Worm (Caenorhabditis elegans) whole organism, L4/young adult: ENCODE measurements around the gene E02H4.2.

ENCODE experiments used
- dao-5 ChIP-seq: sonication (generic microtip); optimal IDR thresholded peaks from 2 replicates; lab custom pipeline; 2016; ENCODE audit warnings: missing genotype, missing genetic modification characterization, moderate library complexity, missing compliant biosample characterization
- him-1 ChIP-seq: sonication (generic microtip); optimal IDR thresholded peaks from 2 replicates; lab custom pipeline; 2016; ENCODE audit warnings: missing genotype, missing genetic modification reagents, missing genetic modification characterization, missing compliant biosample characterization

- TF ChIP-seq him-1 (tag; lab: Kevin White, UChicago), result no peak
- TF ChIP-seq dao-5 (tag; lab: Kevin White, UChicago), result no peak
Observed at ce11 chrX:14329348-14329747, 47.9 kb upstream of the E02H4.2 start.
